Worm (Caenorhabditis elegans): ENCODE results near the gene haly-1.

DNA sequence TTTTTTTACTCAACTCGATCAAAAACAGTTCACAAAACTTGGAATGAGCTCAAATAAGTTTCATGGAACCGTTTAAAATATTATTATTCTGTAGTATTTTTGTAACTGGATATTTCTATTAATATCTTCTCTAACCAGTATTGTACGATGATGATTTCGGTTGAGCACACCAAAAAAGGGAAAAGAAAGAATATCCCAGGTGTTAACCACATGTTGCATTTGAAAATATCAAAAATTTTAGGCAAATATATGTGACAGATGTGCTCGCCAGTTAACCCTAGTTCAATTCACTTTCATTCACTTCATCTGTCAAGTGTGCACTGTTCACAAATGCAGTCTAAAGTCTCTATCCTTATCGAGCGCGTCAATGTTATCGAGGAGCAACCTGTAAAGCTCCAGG lies 5.4 kb downstream of the haly-1 start, which contains the start of gene F47B10.4:
- no peak for TF ChIP-seq cog-1 (tag; optimal IDR thresholded peaks at IDR 0.05)
- TF ChIP-seq T22C8.4 (GFP tag; IDR thresholded peaks at IDR 0.05), result no peak
- TF ChIP-seq flt-1 (GFP tag; IDR thresholded peaks at IDR 0.05), result no peak
- TF ChIP-seq ztf-23 (GFP tag; IDR thresholded peaks at IDR 0.05), result no peak
- no peak for TF ChIP-seq ref-1 (GFP tag; conservative IDR thresholded peaks at IDR 0.05)
- no peak for TF ChIP-seq med-1 (GFP tag; optimal IDR thresholded peaks at IDR 0.05; ENCODE audit: insufficient read depth)
- no peak for TF ChIP-seq ztf-29 (GFP tag; IDR thresholded peaks at IDR 0.05)
